Worm (Caenorhabditis elegans) whole organism, young adult: ENCODE results near the gene twk-12.

ENCODE experiments used
- F57A8.1 ChIP-seq: fragments of 200-800 bp; sonication (Bioruptor generic); optimal IDR thresholded peaks from 2 replicates; lab custom pipeline; 2018; ENCODE audit warnings: mild to moderate bottlenecking, missing genetic modification characterization, moderate library complexity, missing compliant biosample characterization
- ets-4 ChIP-seq: fragments of 200-800 bp; sonication (Bioruptor generic); optimal IDR thresholded peaks from 2 replicates; lab custom pipeline; 2018; ENCODE audit warnings: mild to moderate bottlenecking, missing genetic modification characterization, missing compliant biosample characterization
- hsf-1 ChIP-seq: fragments of 200-800 bp; sonication (Bioruptor generic); IDR thresholded peaks from 2 replicates; pipeline ENCODE4 v1.3.6; 2022; ENCODE audit warnings: missing genetic modification reagents, missing genetic modification characterization, missing compliant biosample characterization
- lin-40 ChIP-seq: sonication (generic microtip); optimal IDR thresholded peaks from 2 replicates; lab custom pipeline; 2016; ENCODE audit warnings: missing genetic modification characterization, mild to moderate bottlenecking, missing compliant biosample characterization, missing genotype, missing genetic modification reagents
- tbx-9 ChIP-seq: sonication (generic microtip); optimal IDR thresholded peaks from 2 replicates; lab custom pipeline; 2016; ENCODE audit warnings: borderline replicate concordance, missing genetic modification characterization, inconsistent platforms, missing compliant biosample characterization
- ztf-28 ChIP-seq: fragments of 200-800 bp; sonication (Bioruptor generic); IDR thresholded peaks from 2 replicates; pipeline ENCODE4 v1.3.6; 2022; ENCODE audit warnings: missing genetic modification reagents, missing genetic modification characterization, missing compliant biosample characterization

ce11 chrV:10681117-10681959 lies 14.0 kb downstream of the twk-12 start:
- no peak for TF ChIP-seq tbx-9 (tag; lab: Kevin White, UChicago)
- no peak for TF ChIP-seq ets-4 (GFP tag; lab: Kevin White, UChicago)
- TF ChIP-seq hsf-1 (GFP tag; lab: Robert Waterston, UW): no peak
- peak; percentile 18 for TF ChIP-seq F57A8.1
- no peak for TF ChIP-seq ztf-28 (GFP tag; lab: Robert Waterston, UW)
- TF ChIP-seq lin-40 (tag; lab: Kevin White, UChicago): no peak
